Fruit fly (Drosophila melanogaster): ENCODE results near the gene CG4592.

Gene CG4592

DNA sequence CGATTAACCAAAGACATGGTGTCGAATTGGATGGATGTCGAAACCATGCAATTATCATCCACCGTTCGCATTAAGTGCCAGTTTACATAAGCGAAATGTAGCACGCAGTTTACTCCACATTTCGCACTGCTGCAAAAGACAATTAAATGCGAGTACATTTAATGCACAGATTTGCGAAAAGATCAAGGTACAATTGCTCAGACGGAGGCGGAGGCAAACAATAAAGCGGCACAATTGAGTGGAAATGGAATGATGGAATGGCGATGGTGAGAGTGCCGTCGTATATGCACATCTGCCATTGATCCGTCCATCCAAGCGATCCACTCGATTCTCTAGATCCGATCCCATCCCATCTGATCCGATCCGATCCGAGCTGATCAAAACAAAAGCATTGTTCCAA is 23.7 kb downstream of the CG4592 start:
- peak; percentile 24 for TF ChIP-seq Ets65A (GFP tag)
- TF ChIP-seq nom (GFP tag; optimal IDR thresholded peaks at IDR 0.05): peak; percentile 82
- no peak for TF ChIP-seq CG11560 (tag; IDR thresholded peaks at IDR 0.05)

DNA sequence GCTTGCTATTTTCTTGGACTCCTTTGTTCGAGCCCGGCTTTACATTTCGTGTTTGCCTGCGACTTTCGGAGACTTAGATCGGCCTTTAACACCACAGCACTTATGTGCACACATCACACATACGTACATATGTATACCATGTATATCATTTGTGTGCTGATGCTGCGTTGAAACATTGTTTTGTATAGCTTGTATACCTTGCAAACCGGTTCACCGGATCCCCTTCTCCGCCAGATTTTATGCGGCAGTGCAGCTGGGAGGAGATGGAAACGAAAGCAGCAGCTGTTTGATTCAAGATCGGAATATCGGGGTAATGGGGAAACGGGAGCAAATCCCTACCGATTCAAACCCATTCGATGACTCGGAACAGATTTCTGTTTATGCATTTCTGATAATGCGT is 24.6 kb downstream of the CG4592 start:
- TF ChIP-seq dimm (GFP tag; IDR thresholded peaks at IDR 0.05): no peak
- peak; percentile 19 for TF ChIP-seq cg (GFP tag; optimal IDR thresholded peaks at IDR 0.05)
- no peak for TF ChIP-seq CG6791 (GFP tag; IDR thresholded peaks at IDR 0.05; ENCODE audit: partially characterized antibody)
- no peak for TF ChIP-seq CG16863 (GFP tag; optimal IDR thresholded peaks at IDR 0.05)
- peak; percentile 74 for TF ChIP-seq Med (GFP tag)
- no peak for TF ChIP-seq CG1603 (tag; optimal IDR thresholded peaks at IDR 0.05)
- TF ChIP-seq tll (GFP tag; optimal IDR thresholded peaks at IDR 0.05): peak in 1 of 2 experiments; percentile 20
- no peak for TF ChIP-seq lmd (GFP tag; IDR thresholded peaks at IDR 0.05)
- TF ChIP-seq ranshi (GFP tag; IDR thresholded peaks at IDR 0.05): peak; percentile 24; the same call in 1 of the 2 replicates
- peak; percentile 19 for TF ChIP-seq oc (tag; optimal IDR thresholded peaks at IDR 0.05)
- no peak for TF ChIP-seq HmgD (GFP tag; optimal IDR thresholded peaks at IDR 0.05)
- no peak for TF ChIP-seq YL-1 (GFP tag; optimal IDR thresholded peaks at IDR 0.05)
- TF ChIP-seq CG11560 (tag; IDR thresholded peaks at IDR 0.05): no peak
- TF ChIP-seq Spps (tag; optimal IDR thresholded peaks at IDR 0.05): no peak
- TF ChIP-seq CG10431 (GFP tag; optimal IDR thresholded peaks at IDR 0.05): peak; percentile 98
- TF ChIP-seq CG7556 (GFP tag; optimal IDR thresholded peaks at IDR 0.05): no peak
- TF ChIP-seq Hr78 (GFP tag; optimal IDR thresholded peaks at IDR 0.05): peak in 1 of 2 experiments; percentile 35
- peak in 1 of 3 experiments; percentile 49 for TF ChIP-seq Stat92E (GFP tag; optimal IDR thresholded peaks at IDR 0.05)
- peak; percentile 45; the same call in 1 of the 2 replicates for TF ChIP-seq crol (GFP tag; IDR thresholded peaks at IDR 0.05)
- TF ChIP-seq CG12769 (tag; optimal IDR thresholded peaks at IDR 0.05): peak; percentile 16
- no peak for TF ChIP-seq CG14014 (GFP tag; IDR thresholded peaks at IDR 0.05)
- TF ChIP-seq CG7786 (GFP tag; optimal IDR thresholded peaks at IDR 0.05): no peak
- peak; percentile 79 for TF ChIP-seq kni (GFP tag; optimal IDR thresholded peaks at IDR 0.05)

dm6 chr2L:9947265-9947664 is 25.8 kb downstream of the CG4592 start, which contains the start of gene CG5853:
TSS of gene CG5853 (minus strand) at chr2L:9947648.
- no peak for TF ChIP-seq CG6654 (GFP tag; optimal IDR thresholded peaks at IDR 0.05)
- peak; percentile 70 for TF ChIP-seq Med (GFP tag)
- TF ChIP-seq schlank (tag; optimal IDR thresholded peaks at IDR 0.05): no peak
- no peak for TF ChIP-seq Oli (tag; optimal IDR thresholded peaks at IDR 0.05)
- no peak for TF ChIP-seq CG1832 (GFP tag; optimal IDR thresholded peaks at IDR 0.05)
- TF ChIP-seq bcd (GFP tag; optimal IDR thresholded peaks at IDR 0.05): no peak
- peak; percentile 11 for TF ChIP-seq pzg (GFP tag; optimal IDR thresholded peaks at IDR 0.05)
- no peak for TF ChIP-seq klu (GFP tag; IDR thresholded peaks at IDR 0.05)
- TF ChIP-seq bab2 (GFP tag; optimal IDR thresholded peaks at IDR 0.05): no peak
- TF ChIP-seq jing (GFP tag; optimal IDR thresholded peaks at IDR 0.05): no peak
- no peak for TF ChIP-seq Rx (GFP tag; IDR thresholded peaks at IDR 0.05)
- no peak for TF ChIP-seq CG15073 (GFP tag; optimal IDR thresholded peaks at IDR 0.05)
- TF ChIP-seq tgo (GFP tag; IDR thresholded peaks at IDR 0.05): no peak
- TF ChIP-seq phol (tag; optimal IDR thresholded peaks at IDR 0.05): no peak
- TF ChIP-seq sc (optimal IDR thresholded peaks at IDR 0.05): no peak
- TF ChIP-seq sc (GFP tag; optimal IDR thresholded peaks at IDR 0.05): no peak
- TF ChIP-seq Rfx (GFP tag; IDR thresholded peaks at IDR 0.05): peak; percentile 52
- TF ChIP-seq Meics (GFP tag; optimal IDR thresholded peaks at IDR 0.05): no peak
- no peak for TF ChIP-seq CG10979 (tag; optimal IDR thresholded peaks at IDR 0.05)
- TF ChIP-seq CG17912 (GFP tag; optimal IDR thresholded peaks at IDR 0.05): no peak
- TF ChIP-seq CG34422 (GFP tag; IDR thresholded peaks at IDR 0.05): 0 out of 3 replicates have a peak, but pooled peaks have one; percentile 21
- TF ChIP-seq gt (GFP tag; IDR thresholded peaks at IDR 0.05): no peak
- TF ChIP-seq NfI (GFP tag; optimal IDR thresholded peaks at IDR 0.05): no peak
- no peak for TF ChIP-seq HmgD (GFP tag; optimal IDR thresholded peaks at IDR 0.05)
- TF ChIP-seq sqz (GFP tag; optimal IDR thresholded peaks at IDR 0.05): no peak
- TF ChIP-seq CG10543 (GFP tag; optimal IDR thresholded peaks at IDR 0.05): peak; percentile 78
